Worm (Caenorhabditis elegans) whole organism, L2 larva: ENCODE measurements around the gene islo-1.

Source experiments
- C34F6.9 ChIP-seq: fragments of 150-350 bp; optimal IDR thresholded peaks from 2 replicates; lab custom pipeline; 2014; ENCODE audit warnings: missing biosample characterization, missing genetic modification characterization
- F13H6.1 ChIP-seq: sonication (generic microtip); optimal IDR thresholded peaks from 2 replicates; lab custom pipeline; 2016; ENCODE audit warnings: missing genetic modification characterization, missing compliant biosample characterization
- R02D3.7 ChIP-seq: fragments of 150-350 bp; optimal IDR thresholded peaks from 2 replicates; lab custom pipeline; 2014; ENCODE audit warnings: missing biosample characterization, missing genetic modification characterization
- Y55F3AM.14 ChIP-seq: fragments of 200-800 bp; sonication (Bioruptor generic); optimal IDR thresholded peaks from 2 replicates; lab custom pipeline; 2018; ENCODE audit warnings: mild to moderate bottlenecking, missing genetic modification characterization, missing compliant biosample characterization
- ama-1 ChIP-seq: fragments of 150-350 bp; optimal IDR thresholded peaks from 2 replicates; lab custom pipeline; 2018; ENCODE audit warnings: inconsistent platforms
- blmp-1 ChIP-seq: sonication (generic microtip); optimal IDR thresholded peaks from 2 replicates; lab custom pipeline; 2017; ENCODE audit warnings: missing genetic modification characterization, mild to moderate bottlenecking, missing compliant biosample characterization, antibody characterized with exemption, moderate library complexity; ENCODE audit not compliant: insufficient read depth
- ceh-82 ChIP-seq: fragments of 150-350 bp; optimal IDR thresholded peaks from 2 replicates; lab custom pipeline; 2014; ENCODE audit warnings: missing biosample characterization, missing genetic modification characterization
- crh-2 ChIP-seq: sonication (generic microtip); optimal IDR thresholded peaks from 2 replicates; lab custom pipeline; 2017; ENCODE audit warnings: missing biosample characterization, missing genetic modification characterization
- egl-27 ChIP-seq: sonication (generic microtip); optimal IDR thresholded peaks from 3 replicates; lab custom pipeline; 2017; ENCODE audit warnings: missing biosample characterization, missing genetic modification reagents, missing genetic modification characterization
- elt-1 ChIP-seq: fragments of 150-350 bp; optimal IDR thresholded peaks from 2 replicates; lab custom pipeline; 2014; ENCODE audit warnings: missing biosample characterization, missing genetic modification characterization
- fos-1 ChIP-seq: fragments of 150-350 bp; optimal IDR thresholded peaks from 2 replicates; lab custom pipeline; 2014; ENCODE audit warnings: missing biosample characterization, missing genetic modification characterization
- lin-13 ChIP-seq: fragments of 150-350 bp; optimal IDR thresholded peaks from 2 replicates; lab custom pipeline; 2014; ENCODE audit warnings: missing biosample characterization, missing genetic modification reagents, missing genetic modification characterization
- lsy-2 ChIP-seq, 2 experiments: fragments of 150-350 bp in 1 of 2; sonication (generic microtip) in 1 of 2; optimal IDR thresholded peaks; 2 replicates each; lab custom pipeline; 2014 to 2017; ENCODE audit warnings: missing biosample characterization in 2 of 2, missing genetic modification characterization in 2 of 2
- mab-5 ChIP-seq: fragments of 150-350 bp; optimal IDR thresholded peaks from 2 replicates; lab custom pipeline; 2014; ENCODE audit warnings: missing biosample characterization, missing genetic modification characterization
- mbf-1 ChIP-seq: sonication (generic microtip); optimal IDR thresholded peaks from 2 replicates; lab custom pipeline; 2017; ENCODE audit warnings: missing biosample characterization, missing genetic modification characterization
- mdl-1 ChIP-seq, 2 experiments: fragments of 150-350 bp in 1 of 2; sonication (generic microtip) in 1 of 2; optimal IDR thresholded peaks; 2 replicates each; lab custom pipeline; 2017; ENCODE audit warnings: missing biosample characterization in 2 of 2, missing genetic modification characterization in 2 of 2
- nhr-10 ChIP-seq: sonication (generic microtip); optimal IDR thresholded peaks from 2 replicates; lab custom pipeline; 2017; ENCODE audit warnings: missing biosample characterization, missing genetic modification characterization
- nhr-21 ChIP-seq: fragments of 150-350 bp; optimal IDR thresholded peaks from 2 replicates; lab custom pipeline; 2014; ENCODE audit warnings: missing biosample characterization, missing genetic modification characterization
- nhr-23 ChIP-seq: fragments of 150-350 bp; optimal IDR thresholded peaks from 2 replicates; lab custom pipeline; 2014; ENCODE audit warnings: missing biosample characterization, missing genetic modification reagents, missing genetic modification characterization
- nhr-237 ChIP-seq: fragments of 150-350 bp; optimal IDR thresholded peaks from 2 replicates; lab custom pipeline; 2014; ENCODE audit warnings: missing biosample characterization, missing genetic modification characterization
- nhr-25 ChIP-seq: fragments of 150-350 bp; sonication (generic microtip); optimal IDR thresholded peaks from 3 replicates; lab custom pipeline; 2014; ENCODE audit warnings: missing biosample characterization, missing genetic modification characterization
- nhr-6 ChIP-seq: fragments of 150-350 bp; optimal IDR thresholded peaks from 2 replicates; lab custom pipeline; 2014; ENCODE audit warnings: missing biosample characterization, missing genetic modification characterization
- nhr-77 ChIP-seq: fragments of 150-350 bp; optimal IDR thresholded peaks from 2 replicates; lab custom pipeline; 2014; ENCODE audit warnings: missing biosample characterization, missing genetic modification characterization
- sem-4 ChIP-seq: fragments of 150-350 bp; optimal IDR thresholded peaks from 2 replicates; lab custom pipeline; 2014; ENCODE audit warnings: missing biosample characterization, missing genetic modification reagents, missing genetic modification characterization
- sma-3 ChIP-seq: sonication (generic microtip); optimal IDR thresholded peaks from 2 replicates; lab custom pipeline; 2016; ENCODE audit warnings: missing genetic modification reagents, missing genetic modification characterization, missing compliant biosample characterization
- sma-9 ChIP-seq, 2 experiments: fragments of 150-350 bp in 1 of 2; sonication (generic microtip) in 1 of 2; optimal IDR thresholded peaks; 2 replicates each; lab custom pipeline; 2014 to 2016; ENCODE audit warnings: missing genetic modification characterization in 2 of 2, mild to moderate bottlenecking in 1 of 2, missing biosample characterization in 1 of 2, missing compliant biosample characterization in 1 of 2, missing genetic modification reagents in 1 of 2, moderate library complexity in 1 of 2
- snpc-4 ChIP-seq: fragments of 150-350 bp; optimal IDR thresholded peaks from 2 replicates; lab custom pipeline; 2014; ENCODE audit warnings: missing biosample characterization, missing genetic modification characterization
- unc-39 ChIP-seq: fragments of 150-350 bp; optimal IDR thresholded peaks from 2 replicates; lab custom pipeline; 2014; ENCODE audit warnings: missing biosample characterization, missing genetic modification characterization
- unc-55 ChIP-seq: fragments of 150-350 bp; sonication (generic microtip); optimal IDR thresholded peaks from 3 replicates; lab custom pipeline; 2014; ENCODE audit warnings: missing biosample characterization, missing genetic modification reagents, missing genetic modification characterization
- unc-62 ChIP-seq: fragments of 150-350 bp; optimal IDR thresholded peaks from 2 replicates; lab custom pipeline; 2014; ENCODE audit warnings: missing biosample characterization, missing genetic modification reagents, missing genetic modification characterization
- zag-1 ChIP-seq: fragments of 150-350 bp; optimal IDR thresholded peaks from 2 replicates; lab custom pipeline; 2014; ENCODE audit warnings: missing biosample characterization, missing genetic modification characterization
- ztf-11 ChIP-seq: sonication (generic microtip); optimal IDR thresholded peaks from 2 replicates; lab custom pipeline; 2017; ENCODE audit warnings: missing biosample characterization, missing genetic modification characterization
- ztf-4 ChIP-seq: fragments of 150-350 bp; optimal IDR thresholded peaks from 2 replicates; lab custom pipeline; 2014; ENCODE audit warnings: missing biosample characterization, missing genetic modification characterization

islo-1 gene

ce11 chrIV:8165950-8166349 is 29.8 kb downstream of the islo-1 start, which contains the start of gene B0218.7:
Gene B0218.7 (minus strand): TSS chrIV:8166050.
- TF ChIP-seq nhr-23 (tag; lab: Kevin White, UChicago) (no peak), C34F6.9 (no peak), lin-13 (GFP tag; lab: Kevin White, UChicago) (no peak), nhr-237 (tag; lab: Kevin White, UChicago) (no peak), sem-4 (no peak)
- TF ChIP-seq, all 48 proteins: peak for 0

ce11 chrIV:8168660-8169059 is 32.5 kb downstream of the islo-1 start, which contains the start of gene clec-52:
Gene clec-52 (minus strand): TSS chrIV:8168760.
- TF ChIP-seq nhr-21 (tag; lab: Kevin White, UChicago) (no peak), mab-5 (no peak), ztf-4 (tag; lab: Kevin White, UChicago) (no peak), nhr-77 (tag; lab: Kevin White, UChicago) (no peak), nhr-6 (no peak), unc-62 (GFP tag; lab: Kevin White, UChicago) (no peak)
- TF ChIP-seq, all 48 proteins: peak for 0

- TF ChIP-seq nhr-23 (tag; lab: Kevin White, UChicago) = no peak
- no peak for TF ChIP-seq mdl-1 (tag; optimal IDR thresholded peaks at IDR 0.05; lab: Kevin White, UChicago)
- TF ChIP-seq mbf-1 = no peak
- no peak for TF ChIP-seq nhr-10 (tag; lab: Kevin White, UChicago)
- TF ChIP-seq Y55F3AM.14 (GFP tag; lab: Kevin White, UChicago) = no peak
- TF ChIP-seq elt-1 (tag; lab: Kevin White, UChicago) = no peak
- TF ChIP-seq R02D3.7 = no peak
- TF ChIP-seq nhr-6 = no peak
- TF ChIP-seq lsy-2 (tag; optimal IDR thresholded peaks at IDR 0.05; lab: Kevin White, UChicago) = no peak
- no peak for TF ChIP-seq egl-27 (tag; lab: Kevin White, UChicago)
- no peak for TF ChIP-seq nhr-25 (tag; lab: Kevin White, UChicago)
- TF ChIP-seq unc-39 = no peak
- no peak for TF ChIP-seq ztf-11
- no peak for TF ChIP-seq sma-3 (GFP tag; lab: Kevin White, UChicago)
- no peak for TF ChIP-seq zag-1 (tag; lab: Kevin White, UChicago)
- TF ChIP-seq unc-55 (GFP tag; lab: Kevin White, UChicago) = no peak
Observed at ce11 chrIV:8169674-8170073, 33.5 kb downstream of the islo-1 start, which contains the start of gene C07G1.15. Gene C07G1.15 (plus strand): TSS chrIV:8169974.

- TF ChIP-seq F13H6.1 (peak; percentile 51), ztf-11 (no peak), nhr-6 (no peak), sma-3 (GFP tag; lab: Kevin White, UChicago) (peak; percentile 17), fos-1 (tag; lab: Kevin White, UChicago) (peak; percentile 31), egl-27 (tag; lab: Kevin White, UChicago) (peak; percentile 33), nhr-21 (tag; lab: Kevin White, UChicago) (peak; percentile 19), sma-9 (GFP tag; optimal IDR thresholded peaks at IDR 0.05; lab: Kevin White, UChicago) (peak; percentile 19), sma-9 (tag; optimal IDR thresholded peaks at IDR 0.05; lab: Kevin White, UChicago) (no peak), sem-4 (peak; percentile 11), blmp-1 (tag; lab: Kevin White, UChicago) (peak; percentile 20)
Observed at ce11 chrIV:8170264-8170663, 34.1 kb downstream of the islo-1 start.

- TF ChIP-seq mbf-1 (no peak), nhr-25 (tag; lab: Kevin White, UChicago) (peak; percentile 43)
Observed at ce11 chrIV:8171376-8171775, 35.2 kb downstream of the islo-1 start.

ce11 chrIV:8173610-8174009 is 37.4 kb downstream of the islo-1 start:
- TF ChIP-seq mdl-1 (tag; optimal IDR thresholded peaks at IDR 0.05; lab: Kevin White, UChicago) (no peak), ama-1 (lab: Kevin White, UChicago) (no peak), nhr-21 (tag; lab: Kevin White, UChicago) (no peak), F13H6.1 (no peak), snpc-4 (tag; lab: Kevin White, UChicago) (no peak), fos-1 (tag; lab: Kevin White, UChicago) (no peak), ceh-82 (tag; lab: Kevin White, UChicago) (no peak), unc-55 (GFP tag; lab: Kevin White, UChicago) (no peak), C34F6.9 (no peak), sma-3 (GFP tag; lab: Kevin White, UChicago) (no peak), crh-2 (tag; lab: Kevin White, UChicago) (no peak)
